Worm (Caenorhabditis elegans): ENCODE results near the gene ced-11.

ce11 chrIII:9115745-9116144 is 3.6 kb upstream of the ced-11 start:
- TF ChIP-seq aly-1 (tag; optimal IDR thresholded peaks at IDR 0.05) (no peak), hmg-4 (GFP tag; optimal IDR thresholded peaks at IDR 0.05) (no peak), hmbx-1 (tag; optimal IDR thresholded peaks at IDR 0.05) (no peak), ceh-36 (tag; optimal IDR thresholded peaks at IDR 0.05) (no peak), scrt-1 (GFP tag; IDR thresholded peaks at IDR 0.05) (no peak), flt-1 (GFP tag; IDR thresholded peaks at IDR 0.05) (no peak), ets-7 (tag; optimal IDR thresholded peaks at IDR 0.05) (no peak), hnd-1 (tag; optimal IDR thresholded peaks at IDR 0.05) (no peak), F13C5.2 (tag; optimal IDR thresholded peaks at IDR 0.05) (no peak), tbx-11 (GFP tag; IDR thresholded peaks at IDR 0.05) (no peak), sea-1 (GFP tag; conservative IDR thresholded peaks at IDR 0.05) (no peak), pes-1 (GFP tag; IDR thresholded peaks at IDR 0.05) (no peak)
